Worm (Caenorhabditis elegans) whole organism, L2 larva: ENCODE results near the gene T12G3.2.

Source experiments
- ama-1 ChIP-seq: fragments of 150-350 bp; optimal IDR thresholded peaks from 2 replicates; lab custom pipeline; 2018; ENCODE audit warnings: inconsistent platforms
- egl-27 ChIP-seq: sonication (generic microtip); optimal IDR thresholded peaks from 3 replicates; lab custom pipeline; 2017; ENCODE audit warnings: missing biosample characterization, missing genetic modification reagents, missing genetic modification characterization
- fos-1 ChIP-seq: fragments of 150-350 bp; optimal IDR thresholded peaks from 2 replicates; lab custom pipeline; 2014; ENCODE audit warnings: missing biosample characterization, missing genetic modification characterization
- mbf-1 ChIP-seq: sonication (generic microtip); optimal IDR thresholded peaks from 2 replicates; lab custom pipeline; 2017; ENCODE audit warnings: missing biosample characterization, missing genetic modification characterization
- nhr-77 ChIP-seq: fragments of 150-350 bp; optimal IDR thresholded peaks from 2 replicates; lab custom pipeline; 2014; ENCODE audit warnings: missing biosample characterization, missing genetic modification characterization
- sma-9 ChIP-seq, 2 experiments: fragments of 150-350 bp in 1 of 2; sonication (generic microtip) in 1 of 2; optimal IDR thresholded peaks; 2 replicates each; lab custom pipeline; 2014 to 2016; ENCODE audit warnings: missing genetic modification characterization in 2 of 2, mild to moderate bottlenecking in 1 of 2, missing biosample characterization in 1 of 2, missing compliant biosample characterization in 1 of 2, missing genetic modification reagents in 1 of 2, moderate library complexity in 1 of 2
- snpc-4 ChIP-seq: fragments of 150-350 bp; optimal IDR thresholded peaks from 2 replicates; lab custom pipeline; 2014; ENCODE audit warnings: missing biosample characterization, missing genetic modification characterization
- unc-39 ChIP-seq: fragments of 150-350 bp; optimal IDR thresholded peaks from 2 replicates; lab custom pipeline; 2014; ENCODE audit warnings: missing biosample characterization, missing genetic modification characterization
- ztf-1 ChIP-seq: fragments of 200-800 bp; sonication (Bioruptor generic); conservative IDR thresholded peaks from 2 replicates; pipeline ENCODE4 v1.3.6; 2022; ENCODE audit warnings: missing genetic modification characterization, missing compliant biosample characterization

DNA sequence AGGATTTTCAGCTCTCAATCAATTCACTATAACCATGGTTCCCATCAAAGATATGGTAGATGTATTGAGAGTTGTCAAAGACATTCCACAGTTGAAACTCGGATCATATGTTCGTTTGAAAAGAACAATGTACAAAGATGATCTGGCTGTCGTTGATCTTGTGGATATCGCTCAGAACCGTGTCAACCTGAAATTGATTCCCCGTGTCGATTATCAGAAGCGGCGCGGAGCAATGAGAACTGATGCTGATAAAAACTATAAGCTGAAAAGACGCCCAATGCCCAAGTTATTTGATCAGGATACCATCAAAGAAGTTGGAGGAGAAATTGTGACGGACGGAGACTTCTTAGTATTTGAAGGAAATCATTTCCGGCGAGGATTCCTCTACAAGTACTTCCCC, 5.7 kb upstream of the T12G3.2 start:
- no peak for TF ChIP-seq snpc-4 (tag; lab: Kevin White, UChicago)
- no peak for TF ChIP-seq ama-1 (lab: Kevin White, UChicago)
- no peak for TF ChIP-seq unc-39 (tag; lab: Kevin White, UChicago)
- no peak for TF ChIP-seq ztf-1 (GFP tag; lab: Robert Waterston, UW)
- TF ChIP-seq nhr-77 (tag; lab: Kevin White, UChicago) = no peak
- TF ChIP-seq sma-9 (GFP tag; optimal IDR thresholded peaks at IDR 0.05; lab: Kevin White, UChicago) = no peak
- no peak for TF ChIP-seq sma-9 (tag; optimal IDR thresholded peaks at IDR 0.05; lab: Kevin White, UChicago)
- no peak for TF ChIP-seq mbf-1
- TF ChIP-seq fos-1 (tag; lab: Kevin White, UChicago) = no peak
- no peak for TF ChIP-seq egl-27 (tag; lab: Kevin White, UChicago)
